Fruit fly (Drosophila melanogaster) whole organism, wandering third instar larva: ENCODE measurements around the gene CG15561.

Source experiments
- Abd-B ChIP-seq: fragments of >200 bp; optimal IDR thresholded peaks from 2 replicates; lab custom pipeline; 2017; ENCODE audit warnings: missing biosample characterization, missing genetic modification characterization
- CG32264 ChIP-seq: fragments of 200-800 bp; sonication (Bioruptor generic); optimal IDR thresholded peaks from 2 replicates; lab custom pipeline; 2016; ENCODE audit warnings: missing biosample characterization, missing genetic modification characterization
- CG9705 ChIP-seq: fragments of 200-800 bp; sonication (Bioruptor generic); optimal IDR thresholded peaks from 2 replicates; lab custom pipeline; 2018; ENCODE audit warnings: missing biosample characterization, mild to moderate bottlenecking, missing genetic modification characterization
- Dif ChIP-seq: fragments of 200-275, 200-300 bp; sonication (Bioruptor generic); optimal IDR thresholded peaks from 2 replicates; lab custom pipeline; 2018; ENCODE audit warnings: missing biosample characterization, missing genetic modification characterization; ENCODE audit not compliant: partially characterized antibody
- GATAd ChIP-seq: sonication (Bioruptor generic); optimal IDR thresholded peaks from 2 replicates; lab custom pipeline; 2016; ENCODE audit warnings: missing biosample characterization, missing genetic modification characterization
- HLH106 ChIP-seq: fragments of 200-800 bp; optimal IDR thresholded peaks from 3 replicates; lab custom pipeline; 2019; ENCODE audit warnings: missing biosample characterization, mild to moderate bottlenecking, missing genetic modification characterization, moderate library complexity
- Hnf4 ChIP-seq: fragments of 200-800 bp; sonication (Bioruptor generic); optimal IDR thresholded peaks from 2 replicates; lab custom pipeline; 2016; ENCODE audit warnings: missing biosample characterization, mild to moderate bottlenecking, missing genetic modification characterization
- Hr78 ChIP-seq: fragments of >200 bp; optimal IDR thresholded peaks from 2 replicates; lab custom pipeline; 2017; ENCODE audit warnings: missing biosample characterization, missing genetic modification characterization
- Hr83 ChIP-seq: fragments of 200-300 bp; sonication (Bioruptor generic); optimal IDR thresholded peaks from 2 replicates; lab custom pipeline; 2016; ENCODE audit warnings: missing biosample characterization, mild to moderate bottlenecking, missing genetic modification characterization, moderate library complexity; ENCODE audit not compliant: poor library complexity, severe bottlenecking
- Jra ChIP-seq: sonication (Bioruptor generic); optimal IDR thresholded peaks from 2 replicates; lab custom pipeline; 2016; ENCODE audit warnings: missing biosample characterization, missing genetic modification characterization
- Myc ChIP-seq: fragments of >200 bp; optimal IDR thresholded peaks from 2 replicates; lab custom pipeline; 2017
- N ChIP-seq: fragments of >200 bp; optimal IDR thresholded peaks from 2 replicates; lab custom pipeline; 2018; ENCODE audit warnings: missing biosample characterization, missing external identifiers, missing genetic modification characterization
- OdsH ChIP-seq: fragments of 200-800 bp; sonication (Bioruptor generic); optimal IDR thresholded peaks from 2 replicates; lab custom pipeline; 2016; ENCODE audit warnings: missing biosample characterization, mild to moderate bottlenecking, missing genetic modification characterization
- Rel ChIP-seq, 2 experiments: fragments of 200-800 bp; sonication (Bioruptor generic) in 1 of 2; optimal IDR thresholded peaks; 2 replicates in 1 of 2; 3 replicates in 1 of 2; lab custom pipeline; 2016 to 2019; ENCODE audit warnings: mild to moderate bottlenecking in 2 of 2, missing biosample characterization in 2 of 2, missing genetic modification characterization in 2 of 2, moderate library complexity in 1 of 2
- Vsx2 ChIP-seq: fragments of 200-300, 225-300 bp; sonication (Bioruptor generic); optimal IDR thresholded peaks from 2 replicates; lab custom pipeline; 2018; ENCODE audit warnings: missing biosample characterization, missing genetic modification characterization; ENCODE audit not compliant: partially characterized antibody
- brk ChIP-seq: fragments of 200-800 bp; sonication (Bioruptor generic); optimal IDR thresholded peaks from 2 replicates; lab custom pipeline; 2016; ENCODE audit warnings: missing biosample characterization, mild to moderate bottlenecking, missing genetic modification characterization
- dl ChIP-seq, 2 experiments: fragments of 175-275, 200-275 bp in 1 of 2; fragments of 200-275 bp in 1 of 2; sonication (Bioruptor generic); optimal IDR thresholded peaks; lab custom pipeline; 2018; ENCODE audit warnings: mild to moderate bottlenecking in 2 of 2, missing biosample characterization in 2 of 2, missing genetic modification characterization in 2 of 2, moderate library complexity in 2 of 2; ENCODE audit not compliant: partially characterized antibody in 2 of 2, insufficient read depth in 1 of 2
- dmrt93B ChIP-seq: fragments of 200-800 bp; sonication (Bioruptor generic); optimal IDR thresholded peaks from 2 replicates; lab custom pipeline; 2018; ENCODE audit warnings: missing biosample characterization, mild to moderate bottlenecking, missing genetic modification characterization
- dsf ChIP-seq: sonication (Bioruptor generic); optimal IDR thresholded peaks from 2 replicates; lab custom pipeline; 2016; ENCODE audit warnings: missing biosample characterization, missing genetic modification characterization, borderline replicate concordance
- ey ChIP-seq: fragments of 200-800 bp; sonication (Bioruptor generic); optimal IDR thresholded peaks from 2 replicates; lab custom pipeline; 2016; ENCODE audit warnings: missing biosample characterization, missing genetic modification characterization
- foxo ChIP-seq, 2 experiments: fragments of 200-800 bp; sonication (Bioruptor generic); optimal IDR thresholded peaks; 2 replicates in 1 of 2; 3 replicates in 1 of 2; lab custom pipeline; 2016 to 2017; ENCODE audit warnings: missing biosample characterization in 2 of 2, missing genetic modification characterization in 2 of 2
- fru ChIP-seq: fragments of 200-800 bp; sonication (Bioruptor generic); optimal IDR thresholded peaks from 3 replicates; lab custom pipeline; 2016; ENCODE audit warnings: missing biosample characterization, mild to moderate bottlenecking, missing genetic modification characterization
- h ChIP-seq: fragments of 200-800 bp; sonication (Bioruptor generic); optimal IDR thresholded peaks from 3 replicates; lab custom pipeline; 2016; ENCODE audit warnings: missing biosample characterization, mild to moderate bottlenecking, missing genetic modification characterization
- jim ChIP-seq: fragments of 175-275, 200-325 bp; sonication (Bioruptor generic); optimal IDR thresholded peaks from 2 replicates; lab custom pipeline; 2016; ENCODE audit warnings: missing biosample characterization, mild to moderate bottlenecking, missing genetic modification characterization
- lola ChIP-seq: fragments of >200 bp; optimal IDR thresholded peaks from 2 replicates; lab custom pipeline; 2017; ENCODE audit warnings: missing biosample characterization, missing genetic modification characterization
- pan ChIP-seq: fragments of >200 bp; optimal IDR thresholded peaks from 2 replicates; lab custom pipeline; 2017
- rgr ChIP-seq: fragments of 200-800 bp; sonication (Bioruptor generic); optimal IDR thresholded peaks from 3 replicates; lab custom pipeline; 2016; ENCODE audit warnings: missing biosample characterization, mild to moderate bottlenecking, missing genetic modification characterization
- sv ChIP-seq: fragments of 200-800 bp; sonication (Bioruptor generic); optimal IDR thresholded peaks from 3 replicates; lab custom pipeline; 2016; ENCODE audit warnings: missing biosample characterization, missing genetic modification characterization
- tai ChIP-seq: sonication (Bioruptor generic); optimal IDR thresholded peaks from 2 replicates; lab custom pipeline; 2016; ENCODE audit warnings: missing biosample characterization, missing genetic modification characterization
- usp ChIP-seq: fragments of >200 bp; optimal IDR thresholded peaks from 2 replicates; lab custom pipeline; 2017; ENCODE audit warnings: missing biosample characterization, missing genetic modification characterization
- woc ChIP-seq: sonication (Bioruptor generic); optimal IDR thresholded peaks from 2 replicates; lab custom pipeline; 2016; ENCODE audit warnings: missing biosample characterization, mild to moderate bottlenecking, missing genetic modification characterization

The CG15561 gene

dm6 chr3R:31262298-31262697, 46.6 kb upstream of the CG15561 start, which contains the start of gene CAH5:
CAH5 (plus strand) TSS chr3R:31262598.
- TF ChIP-seq N (GFP tag; lab: Kevin White, UChicago), result no peak
- no peak for TF ChIP-seq CG9705 (GFP tag; lab: Kevin White, UChicago)
- TF ChIP-seq dl (GFP tag; optimal IDR thresholded peaks at IDR 0.05; lab: Kevin White, UChicago; ENCODE audit: insufficient read depth in 1 of 2, partially characterized antibody in 2 of 2), result no peak
- no peak for TF ChIP-seq fru
- no peak for TF ChIP-seq sv (GFP tag; lab: Kevin White, UChicago)
- no peak for TF ChIP-seq lola
- no peak for TF ChIP-seq Myc (lab: Kevin White, UChicago)
- TF ChIP-seq Jra, result no peak
- no peak for TF ChIP-seq Hr78 (GFP tag; lab: Kevin White, UChicago)
- no peak for TF ChIP-seq Hnf4 (GFP tag; lab: Kevin White, UChicago)
- no peak for TF ChIP-seq Dif (GFP tag; lab: Kevin White, UChicago)
- TF ChIP-seq OdsH (GFP tag; lab: Kevin White, UChicago), result no peak
- TF ChIP-seq h (GFP tag; lab: Kevin White, UChicago), result no peak
- no peak for TF ChIP-seq rgr (GFP tag; lab: Kevin White, UChicago)
- TF ChIP-seq jim (GFP tag; lab: Kevin White, UChicago), result no peak
- TF ChIP-seq usp (GFP tag; lab: Kevin White, UChicago), result no peak
- TF ChIP-seq dmrt93B (GFP tag; lab: Kevin White, UChicago), result no peak
- TF ChIP-seq foxo (GFP tag; optimal IDR thresholded peaks at IDR 0.05; lab: Kevin White, UChicago), result no peak
- TF ChIP-seq tai (GFP tag; lab: Kevin White, UChicago), result no peak

- TF ChIP-seq GATAd (GFP tag; lab: Kevin White, UChicago) (no peak), CG32264 (GFP tag; lab: Kevin White, UChicago) (no peak), Abd-B (GFP tag; lab: Kevin White, UChicago) (no peak)
Observed at dm6 chr3R:31259947-31260346, 44.2 kb upstream of the CG15561 start, which contains the start of gene CAH16. CAH16 (plus strand) TSS chr3R:31260247.

dm6 chr3R:31257299-31257698, 41.6 kb upstream of the CG15561 start, which contains the start of gene CAH6:
CAH6 (plus strand) TSS chr3R:31257599.
- TF ChIP-seq dl (GFP tag; optimal IDR thresholded peaks at IDR 0.05; lab: Kevin White, UChicago; ENCODE audit: insufficient read depth in 1 of 2, partially characterized antibody in 2 of 2) (no peak), Vsx2 (no peak), dmrt93B (GFP tag; lab: Kevin White, UChicago) (no peak), N (GFP tag; lab: Kevin White, UChicago) (no peak), GATAd (GFP tag; lab: Kevin White, UChicago) (no peak), HLH106 (tag; lab: Kevin White, UChicago) (no peak), usp (GFP tag; lab: Kevin White, UChicago) (no peak), foxo (GFP tag; optimal IDR thresholded peaks at IDR 0.05; lab: Kevin White, UChicago) (no peak), Hr83 (GFP tag; lab: Kevin White, UChicago) (no peak), brk (GFP tag; lab: Kevin White, UChicago) (no peak), CG32264 (GFP tag; lab: Kevin White, UChicago) (no peak), Rel (GFP tag; optimal IDR thresholded peaks at IDR 0.05; lab: Kevin White, UChicago) (no peak), Rel (tag; optimal IDR thresholded peaks at IDR 0.05; lab: Kevin White, UChicago) (no peak), lola (no peak), dsf (GFP tag; lab: Kevin White, UChicago) (no peak), Jra (no peak), jim (GFP tag; lab: Kevin White, UChicago) (no peak), Hnf4 (GFP tag; lab: Kevin White, UChicago) (no peak), ey (GFP tag; lab: Kevin White, UChicago) (no peak), pan (no peak)

- TF ChIP-seq sv (GFP tag; lab: Kevin White, UChicago) (no peak), woc (GFP tag; lab: Kevin White, UChicago) (peak; percentile 57)
Observed at dm6 chr3R:31254808-31255207, 39.1 kb upstream of the CG15561 start, which contains the start of the genes CG1750 and spn-F. CG1750 (minus strand) TSS chr3R:31254900. spn-F (plus strand) TSS chr3R:31255127.
